Fruit fly (Drosophila melanogaster) whole organism, embryonic: ENCODE measurements around the gene CG1638.

Source experiments
- Adf1 ChIP-seq: fragments of 200-800 bp; sonication (Bioruptor generic); IDR thresholded peaks from 2 replicates; pipeline ENCODE4 v1.3.6; 2022; ENCODE audit warnings: missing biosample characterization, missing genetic modification characterization
- Bdp1 ChIP-seq: fragments of 200-800 bp; sonication (Bioruptor generic); optimal IDR thresholded peaks from 3 replicates; lab custom pipeline; 2016; ENCODE audit warnings: missing biosample characterization, missing genetic modification characterization
- CG10147 ChIP-seq: fragments of 200-800 bp; sonication (Bioruptor generic); optimal IDR thresholded peaks from 2 replicates; lab custom pipeline; 2019; ENCODE audit warnings: missing biosample characterization, mild to moderate bottlenecking, missing genetic modification characterization, moderate library complexity
- CG1024 ChIP-seq: fragments of 200-800 bp; sonication (Bioruptor generic); IDR thresholded peaks from 2 replicates; pipeline ENCODE4 v1.3.6; 2022; ENCODE audit warnings: missing biosample characterization, missing genetic modification characterization
- CG10321 ChIP-seq: fragments of 200-800 bp; sonication (Bioruptor generic); IDR thresholded peaks from 2 replicates; pipeline ENCODE4 v1.3.6; 2022; ENCODE audit warnings: missing biosample characterization, missing genetic modification characterization
- CG13296 ChIP-seq: fragments of 200-800 bp; sonication (Bioruptor generic); optimal IDR thresholded peaks from 3 replicates; lab custom pipeline; 2018; ENCODE audit warnings: missing biosample characterization, mild to moderate bottlenecking, missing genetic modification characterization
- CG14441 ChIP-seq: fragments of 200-800 bp; sonication (Bioruptor generic); IDR thresholded peaks from 2 replicates; pipeline ENCODE4 v1.3.6; 2022; ENCODE audit warnings: missing biosample characterization, missing genetic modification characterization
- CG16815 ChIP-seq: fragments of 200-800 bp; sonication (Bioruptor generic); optimal IDR thresholded peaks from 3 replicates; lab custom pipeline; 2017; ENCODE audit warnings: missing biosample characterization, mild to moderate bottlenecking, missing genetic modification characterization
- CG17385 ChIP-seq: fragments of 200-800 bp; sonication (Bioruptor generic); optimal IDR thresholded peaks from 3 replicates; lab custom pipeline; 2018; ENCODE audit warnings: missing biosample characterization, mild to moderate bottlenecking, missing genetic modification characterization
- CG17829 ChIP-seq: fragments of 200-800 bp; optimal IDR thresholded peaks from 2 replicates; lab custom pipeline; 2019; ENCODE audit warnings: missing biosample characterization, mild to moderate bottlenecking, missing genetic modification characterization, moderate library complexity
- CG18011 ChIP-seq: fragments of 200-800 bp; sonication (Bioruptor generic); optimal IDR thresholded peaks from 2 replicates; lab custom pipeline; 2017; ENCODE audit warnings: missing biosample characterization, missing genetic modification characterization, mild to moderate bottlenecking, moderate library complexity, missing genotype
- CG2120 ChIP-seq: fragments of 200-800 bp; sonication (Bioruptor generic); optimal IDR thresholded peaks from 3 replicates; lab custom pipeline; 2016; ENCODE audit warnings: missing biosample characterization, missing genetic modification characterization
- CG30431 ChIP-seq: fragments of 200-800 bp; sonication (Bioruptor generic); optimal IDR thresholded peaks from 2 replicates; lab custom pipeline; 2017; ENCODE audit warnings: missing biosample characterization, missing genetic modification characterization
- CG3065 ChIP-seq: fragments of 200-800 bp; sonication (Bioruptor generic); optimal IDR thresholded peaks from 2 replicates; lab custom pipeline; 2016; ENCODE audit warnings: missing biosample characterization, missing genetic modification characterization
- CG34376 ChIP-seq: fragments of 200-800 bp; sonication (Bioruptor generic); optimal IDR thresholded peaks from 2 replicates; lab custom pipeline; 2018; ENCODE audit warnings: missing biosample characterization, mild to moderate bottlenecking, missing genetic modification characterization
- CG6254 ChIP-seq: fragments of 200-800 bp; sonication (Bioruptor generic); optimal IDR thresholded peaks from 3 replicates; lab custom pipeline; 2017; ENCODE audit warnings: mild to moderate bottlenecking, missing biosample characterization, missing genetic modification reagents, missing genetic modification characterization
- CG7372 ChIP-seq: fragments of 200-800 bp; sonication (Bioruptor generic); IDR thresholded peaks from 2 replicates; pipeline ENCODE4 v1.3.6; 2022; ENCODE audit warnings: missing biosample characterization, missing genetic modification characterization
- CG8290 ChIP-seq, 3 experiments: fragments of 200-800 bp; sonication (Bioruptor generic); optimal IDR thresholded peaks; 2 replicates each; lab custom pipeline; 2016 to 2019; ENCODE audit warnings: missing biosample characterization in 3 of 3, missing genetic modification characterization in 3 of 3, mild to moderate bottlenecking in 2 of 3, moderate library complexity in 1 of 3
- Deaf1 ChIP-seq: fragments of 200-800 bp; optimal IDR thresholded peaks from 3 replicates; lab custom pipeline; 2019; ENCODE audit warnings: missing biosample characterization, mild to moderate bottlenecking, missing genetic modification characterization, moderate library complexity
- E2f1 ChIP-seq: fragments of 200-800 bp; sonication (Bioruptor generic); IDR thresholded peaks from 2 replicates; pipeline ENCODE4 v1.3.6; 2022; ENCODE audit warnings: missing biosample characterization, missing genetic modification characterization
- Gsc ChIP-seq: fragments of 200-800 bp; sonication (Bioruptor generic); IDR thresholded peaks from 2 replicates; pipeline ENCODE4 v1.3.6; 2022; ENCODE audit warnings: missing biosample characterization, missing genetic modification characterization
- Hmr ChIP-seq: fragments of 200-800 bp; sonication (Bioruptor generic); optimal IDR thresholded peaks from 3 replicates; lab custom pipeline; 2017; ENCODE audit warnings: mild to moderate bottlenecking, missing biosample characterization, missing genetic modification reagents, missing genetic modification characterization
- Hr39 ChIP-seq: fragments of >200 bp; optimal IDR thresholded peaks from 2 replicates; lab custom pipeline; 2017
- MTF-1 ChIP-seq: fragments of 200-800 bp; sonication (Bioruptor generic); optimal IDR thresholded peaks from 2 replicates; lab custom pipeline; 2018; ENCODE audit warnings: missing biosample characterization, mild to moderate bottlenecking, missing genetic modification characterization, borderline replicate concordance
- Mad ChIP-seq: fragments of 200-800 bp; sonication (Bioruptor generic); optimal IDR thresholded peaks from 2 replicates; lab custom pipeline; 2016; ENCODE audit warnings: missing biosample characterization, missing genetic modification characterization
- Max ChIP-seq: fragments of 200-800 bp; sonication (Bioruptor generic); optimal IDR thresholded peaks from 2 replicates; lab custom pipeline; 2016; ENCODE audit warnings: missing biosample characterization, mild to moderate bottlenecking, missing genetic modification characterization
- NK7.1 ChIP-seq: fragments of 200-800 bp; sonication (Bioruptor generic); optimal IDR thresholded peaks from 3 replicates; lab custom pipeline; 2016; ENCODE audit warnings: missing biosample characterization, missing genetic modification characterization
- Sin3A ChIP-seq: fragments of >200 bp; optimal IDR thresholded peaks from 2 replicates; lab custom pipeline; 2018
- al ChIP-seq: fragments of 200-800 bp; sonication (Bioruptor generic); IDR thresholded peaks from 2 replicates; pipeline ENCODE4 v1.3.6; 2022; ENCODE audit warnings: missing biosample characterization, missing genetic modification characterization
- bigmax ChIP-seq: fragments of 200-800 bp; sonication (Bioruptor generic); optimal IDR thresholded peaks from 2 replicates; lab custom pipeline; 2018; ENCODE audit warnings: missing biosample characterization, mild to moderate bottlenecking, missing genetic modification characterization
- cato ChIP-seq: fragments of 200-800 bp; sonication (Bioruptor generic); optimal IDR thresholded peaks from 2 replicates; lab custom pipeline; 2016; ENCODE audit warnings: missing biosample characterization, missing genetic modification characterization, borderline replicate concordance
- cwo ChIP-seq: fragments of 200-800 bp; sonication (Bioruptor generic); optimal IDR thresholded peaks from 3 replicates; lab custom pipeline; 2017; ENCODE audit warnings: missing biosample characterization, missing genetic modification characterization, mild to moderate bottlenecking, moderate library complexity, missing genetic modification reagents
- dmrt11E ChIP-seq: fragments of 200-800 bp; sonication (Bioruptor generic); optimal IDR thresholded peaks from 3 replicates; lab custom pipeline; 2018; ENCODE audit warnings: missing biosample characterization, mild to moderate bottlenecking, missing genetic modification characterization, moderate library complexity
- fd102C ChIP-seq: fragments of 200-800 bp; sonication (Bioruptor generic); optimal IDR thresholded peaks from 2 replicates; lab custom pipeline; 2018; ENCODE audit warnings: missing biosample characterization, mild to moderate bottlenecking, missing genetic modification characterization, moderate library complexity
- jumu ChIP-seq: fragments of 200-800 bp; sonication (Bioruptor generic); optimal IDR thresholded peaks from 3 replicates; lab custom pipeline; 2016; ENCODE audit warnings: missing biosample characterization, missing genetic modification characterization
- kni ChIP-seq: fragments of 200-800 bp; sonication (Bioruptor generic); optimal IDR thresholded peaks from 3 replicates; lab custom pipeline; 2017; ENCODE audit warnings: mild to moderate bottlenecking, missing biosample characterization, missing genetic modification reagents, missing genetic modification characterization
- otp ChIP-seq: fragments of 200-800 bp; sonication (Bioruptor generic); IDR thresholded peaks from 3 replicates; pipeline ENCODE4, ENCODE4 v1.3.6; 2022; ENCODE audit warnings: missing biosample characterization, missing genetic modification characterization
- p53 ChIP-seq: fragments of 200-800 bp; sonication (Bioruptor generic); optimal IDR thresholded peaks from 2 replicates; lab custom pipeline; 2016; ENCODE audit warnings: missing biosample characterization, missing genetic modification characterization
- pzg ChIP-seq: fragments of 200-800 bp; sonication (Bioruptor generic); optimal IDR thresholded peaks from 3 replicates; lab custom pipeline; 2018; ENCODE audit warnings: missing biosample characterization, mild to moderate bottlenecking, missing genetic modification characterization, moderate library complexity
- rib ChIP-seq: fragments of 200-800 bp; sonication (Bioruptor generic); IDR thresholded peaks from 2 replicates; pipeline ENCODE4 v1.3.6; 2022; ENCODE audit warnings: missing biosample characterization, missing genetic modification characterization
- sd ChIP-seq: fragments of 200-800 bp; sonication (Bioruptor generic); optimal IDR thresholded peaks from 3 replicates; lab custom pipeline; 2018; ENCODE audit warnings: missing biosample characterization, mild to moderate bottlenecking, missing genetic modification characterization, moderate library complexity
- slbo ChIP-seq: fragments of 200-800 bp; sonication (Bioruptor generic); IDR thresholded peaks from 2 replicates; pipeline ENCODE4 v1.3.6; 2022; ENCODE audit warnings: missing biosample characterization, missing genetic modification characterization
- stwl ChIP-seq: fragments of 200-800 bp; sonication (Bioruptor generic); optimal IDR thresholded peaks from 3 replicates; lab custom pipeline; 2018; ENCODE audit warnings: missing biosample characterization, mild to moderate bottlenecking, missing genetic modification characterization, moderate library complexity
- tna ChIP-seq: fragments of 200-800 bp; sonication (Bioruptor generic); IDR thresholded peaks from 2 replicates; pipeline ENCODE4 v1.3.6; 2022; ENCODE audit warnings: missing biosample characterization, missing genetic modification characterization; ENCODE audit not compliant: partially characterized antibody
- trem ChIP-seq: fragments of 200-800 bp; optimal IDR thresholded peaks from 3 replicates; lab custom pipeline; 2019; ENCODE audit warnings: missing biosample characterization, mild to moderate bottlenecking, missing genetic modification characterization, moderate library complexity
- tx ChIP-seq: fragments of 200-800 bp; sonication (Bioruptor generic); optimal IDR thresholded peaks from 2 replicates; lab custom pipeline; 2016; ENCODE audit warnings: missing biosample characterization, missing genetic modification characterization
- vfl ChIP-seq: fragments of 200-800 bp; sonication (Bioruptor generic); optimal IDR thresholded peaks from 2 replicates; lab custom pipeline; 2016; ENCODE audit warnings: missing biosample characterization, missing genetic modification characterization
- wek ChIP-seq: fragments of 200-800 bp; sonication (Bioruptor generic); optimal IDR thresholded peaks from 3 replicates; lab custom pipeline; 2018; ENCODE audit warnings: missing biosample characterization, mild to moderate bottlenecking, missing genetic modification characterization, moderate library complexity
- zf30C ChIP-seq: fragments of 200-800 bp; sonication (Bioruptor generic); optimal IDR thresholded peaks from 3 replicates; lab custom pipeline; 2018; ENCODE audit warnings: missing biosample characterization, mild to moderate bottlenecking, missing genetic modification characterization

CG1638 gene

DNA sequence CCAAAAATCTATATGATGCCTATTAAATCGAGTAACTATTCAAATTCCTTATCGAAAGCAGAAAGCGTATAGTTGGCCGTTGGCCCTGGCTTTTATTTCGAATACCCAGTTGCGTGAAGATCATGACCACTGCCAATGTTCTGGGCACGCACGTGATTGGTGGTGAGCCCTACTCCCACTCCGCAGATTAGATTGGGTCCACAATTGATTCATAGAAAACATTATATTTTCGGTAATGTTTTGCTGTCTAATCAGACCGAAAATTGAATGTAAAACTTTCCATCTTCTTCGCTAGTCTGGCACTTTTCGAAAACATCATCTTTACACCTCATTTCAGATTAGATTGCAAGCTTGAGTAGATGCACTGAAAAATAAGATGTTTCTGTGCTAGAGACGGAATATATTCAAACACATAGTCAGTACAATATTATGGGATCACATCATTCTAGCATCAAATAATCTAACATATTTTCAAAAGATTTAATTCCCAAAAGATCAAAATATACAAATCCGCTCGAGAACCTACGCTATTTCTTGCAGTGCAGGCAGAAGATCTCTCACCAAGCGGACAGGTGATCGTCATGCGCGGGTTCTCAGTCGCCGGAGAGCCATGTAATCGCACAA, 2.0 kb downstream of the CG1638 start, which contains the start of gene CG1774 (continued):
- TF ChIP-seq CG2120 (GFP tag; lab: Kevin White, UChicago) (peak; percentile 96), E2f1 (GFP tag; lab: Robert Waterston, UW) (peak; percentile 67), vfl (GFP tag; lab: Kevin White, UChicago) (peak; percentile 69), CG7372 (GFP tag; lab: Robert Waterston, UW) (peak; percentile 61), CG18011 (peak; percentile 12), cwo (GFP tag; lab: Kevin White, UChicago) (peak; percentile 93), CG10321 (GFP tag; lab: Robert Waterston, UW) (0 out of 2 replicates have a peak, but pooled peaks have one; percentile 32), CG1024 (GFP tag; lab: Robert Waterston, UW) (no peak), jumu (GFP tag; lab: Kevin White, UChicago) (peak; percentile 80), Adf1 (GFP tag; lab: Robert Waterston, UW) (peak; percentile 47; the same call in 1 of the 2 replicates), otp (GFP tag; lab: Robert Waterston, UW) (peak; percentile 66; the same call in 2 of the 3 replicates), zf30C (GFP tag; lab: Kevin White, UChicago) (peak; percentile 73), Bdp1 (GFP tag; lab: Kevin White, UChicago) (peak; percentile 49), dmrt11E (tag; lab: Kevin White, UChicago) (peak; percentile 43), CG3065 (GFP tag; lab: Kevin White, UChicago) (no peak), trem (tag; lab: Kevin White, UChicago) (peak; percentile 37), CG8290 (GFP tag; optimal IDR thresholded peaks at IDR 0.05; lab: Kevin White, UChicago) (no peak), CG8290 (tag; optimal IDR thresholded peaks at IDR 0.05; lab: Kevin White, UChicago) (peak in 1 of 2 experiments; percentile 94), tx (peak; percentile 70), wek (GFP tag; lab: Kevin White, UChicago) (peak; percentile 4), Gsc (GFP tag; lab: Robert Waterston, UW) (peak; percentile 5; the same call in 1 of the 2 replicates), Sin3A (lab: Kevin White, UChicago) (no peak), kni (GFP tag; lab: Kevin White, UChicago) (no peak), Deaf1 (peak; percentile 55), stwl (no peak), CG10147 (GFP tag; lab: Kevin White, UChicago) (peak; percentile 55), CG16815 (peak; percentile 60), CG14441 (GFP tag; lab: Robert Waterston, UW) (peak; percentile 83), al (GFP tag; lab: Robert Waterston, UW) (peak; percentile 81), CG17385 (GFP tag; lab: Kevin White, UChicago) (peak; percentile 74), CG30431 (GFP tag; lab: Kevin White, UChicago) (peak; percentile 43), slbo (peak; percentile 91), cato (GFP tag; lab: Kevin White, UChicago) (peak; percentile 17), Hmr (GFP tag; lab: Kevin White, UChicago) (peak; percentile 89), rib (GFP tag; lab: Robert Waterston, UW) (peak; percentile 87), tna (no peak), bigmax (GFP tag; lab: Kevin White, UChicago) (no peak), CG13296 (GFP tag; lab: Kevin White, UChicago) (peak; percentile 77), CG17829 (tag; lab: Kevin White, UChicago) (peak; percentile 68), NK7.1 (GFP tag; lab: Kevin White, UChicago) (peak; percentile 45), pzg (GFP tag; lab: Kevin White, UChicago) (peak; percentile 16), Mad (peak; percentile 45), p53 (GFP tag; lab: Kevin White, UChicago) (peak; percentile 52), CG34376 (GFP tag; lab: Kevin White, UChicago) (peak; percentile 79), Hr39 (no peak), Max (peak; percentile 68), MTF-1 (GFP tag; lab: Kevin White, UChicago) (no peak), fd102C (GFP tag; lab: Kevin White, UChicago) (no peak), CG6254 (peak; percentile 44), sd (tag; lab: Kevin White, UChicago) (peak; percentile 51)
